Worm (Caenorhabditis elegans): ENCODE measurements around the gene try-3.

Gene try-3

ce11 chrIV:6522305-6522917 lies 34.5 kb upstream of the try-3 start, which contains the start of gene ddi-1:
Gene ddi-1, plus strand, starts transcription at chrIV:6522867.
- TF ChIP-seq ceh-2 (tag; optimal IDR thresholded peaks at IDR 0.05), result no peak
- TF ChIP-seq eyg-1 (tag; optimal IDR thresholded peaks at IDR 0.05), result no peak
- TF ChIP-seq pax-1 (tag; optimal IDR thresholded peaks at IDR 0.05), result no peak
- no peak for TF ChIP-seq dve-1 (tag; optimal IDR thresholded peaks at IDR 0.05)
- no peak for TF ChIP-seq ceh-22 (tag; optimal IDR thresholded peaks at IDR 0.05)
- no peak for TF ChIP-seq C08G9.2 (tag; optimal IDR thresholded peaks at IDR 0.05)
- no peak for TF ChIP-seq K02D7.2 (tag; optimal IDR thresholded peaks at IDR 0.05)
- no peak for TF ChIP-seq tbx-2 (tag; optimal IDR thresholded peaks at IDR 0.05)
- no peak for TF ChIP-seq elt-4 (tag; optimal IDR thresholded peaks at IDR 0.05)
- no peak for TF ChIP-seq Y22D7AL.16 (tag; optimal IDR thresholded peaks at IDR 0.05)
- TF ChIP-seq nhr-11 (tag; optimal IDR thresholded peaks at IDR 0.05), result no peak
- no peak for TF ChIP-seq lin-11 (tag; optimal IDR thresholded peaks at IDR 0.05)
- TF ChIP-seq ceh-6 (GFP tag; optimal IDR thresholded peaks at IDR 0.05), result no peak
- no peak for TF ChIP-seq odd-2 (tag; optimal IDR thresholded peaks at IDR 0.05)
- no peak for TF ChIP-seq ztf-16 (tag; optimal IDR thresholded peaks at IDR 0.05)
- TF ChIP-seq ceh-45 (GFP tag; IDR thresholded peaks at IDR 0.05), result no peak
- no peak for TF ChIP-seq pag-3 (tag; optimal IDR thresholded peaks at IDR 0.05; ENCODE audit: borderline replicate concordance)
- no peak for TF ChIP-seq sdc-2 (tag; optimal IDR thresholded peaks at IDR 0.05)
- TF ChIP-seq elt-2 (tag; optimal IDR thresholded peaks at IDR 0.05), result no peak

DNA sequence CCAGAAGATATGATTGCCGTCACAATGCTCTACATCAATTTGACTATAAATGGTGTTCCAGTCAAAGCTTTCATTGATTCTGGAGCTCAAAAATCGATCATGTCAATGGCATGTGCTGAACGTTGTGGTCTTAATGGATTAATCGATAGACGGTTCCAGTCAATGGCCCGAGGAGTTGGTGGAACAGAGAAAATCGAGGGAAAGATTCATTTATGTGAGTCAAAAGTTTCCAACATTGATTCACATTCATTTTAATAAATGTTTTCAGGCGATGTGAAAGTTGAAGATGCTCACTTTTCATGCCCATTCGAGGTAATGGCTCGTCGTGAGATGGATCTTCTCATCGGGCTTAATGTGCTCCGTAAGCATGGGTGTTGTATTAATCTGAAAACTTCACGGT lies 33.2 kb upstream of the try-3 start:
- TF ChIP-seq ceh-30 (tag; optimal IDR thresholded peaks at IDR 0.05) (no peak), ttx-3 (tag; optimal IDR thresholded peaks at IDR 0.05) (no peak), mec-3 (tag; optimal IDR thresholded peaks at IDR 0.05; ENCODE audit: borderline replicate concordance) (no peak)

DNA sequence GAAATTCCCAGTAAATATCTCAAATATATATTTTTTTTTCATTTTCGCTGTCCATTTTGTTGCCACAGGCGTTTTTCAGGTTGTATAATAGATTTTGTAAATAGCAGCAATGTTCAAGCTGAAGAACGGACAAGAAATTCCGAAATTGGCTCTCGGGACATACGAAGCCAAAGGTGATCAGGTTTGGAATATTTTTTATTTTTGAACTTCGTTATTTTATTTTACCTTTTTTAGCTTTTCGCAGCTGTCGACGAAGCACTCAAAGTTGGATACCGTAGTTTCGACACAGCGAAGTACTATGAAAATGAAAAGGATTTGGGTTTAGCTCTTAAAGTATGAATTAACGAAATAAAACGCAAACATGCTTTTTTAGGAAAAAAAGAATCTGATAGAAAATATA lies 32.4 kb upstream of the try-3 start, which contains the start of gene C01G5.5:
Gene C01G5.5 (plus strand): TSS at position 80 of the 400 bp plus-strand sequence.
- TF ChIP-seq odd-2 (tag; optimal IDR thresholded peaks at IDR 0.05), result no peak
- no peak for TF ChIP-seq lin-11 (tag; optimal IDR thresholded peaks at IDR 0.05)
- TF ChIP-seq ceh-45 (GFP tag; IDR thresholded peaks at IDR 0.05), result no peak
- no peak for TF ChIP-seq pros-1 (tag; optimal IDR thresholded peaks at IDR 0.05)
- no peak for TF ChIP-seq dve-1 (tag; optimal IDR thresholded peaks at IDR 0.05)
- no peak for TF ChIP-seq rnt-1 (tag; optimal IDR thresholded peaks at IDR 0.05)
- TF ChIP-seq ceh-48 (tag; optimal IDR thresholded peaks at IDR 0.05), result no peak
- no peak for TF ChIP-seq pha-2 (tag; optimal IDR thresholded peaks at IDR 0.05)
- TF ChIP-seq sox-2 (GFP tag; IDR thresholded peaks at IDR 0.05), result no peak
- no peak for TF ChIP-seq lim-6 (tag; optimal IDR thresholded peaks at IDR 0.05)
- no peak for TF ChIP-seq ceh-6 (GFP tag; optimal IDR thresholded peaks at IDR 0.05)
- TF ChIP-seq ref-2 (tag; optimal IDR thresholded peaks at IDR 0.05), result no peak
- TF ChIP-seq hlh-30 (tag; optimal IDR thresholded peaks at IDR 0.05; ENCODE audit: insufficient read depth), result no peak
- no peak for TF ChIP-seq pax-1 (tag; optimal IDR thresholded peaks at IDR 0.05)
- no peak for TF ChIP-seq ttx-3 (tag; optimal IDR thresholded peaks at IDR 0.05)
- TF ChIP-seq tbx-2 (tag; optimal IDR thresholded peaks at IDR 0.05), result no peak
- TF ChIP-seq unc-86 (tag; optimal IDR thresholded peaks at IDR 0.05), result no peak
- TF ChIP-seq ceh-18 (tag; optimal IDR thresholded peaks at IDR 0.05), result no peak

ce11 chrIV:6526522-6526921 lies 30.4 kb upstream of the try-3 start:
- no peak for TF ChIP-seq tbx-2 (tag; optimal IDR thresholded peaks at IDR 0.05)
- TF ChIP-seq pha-2 (tag; optimal IDR thresholded peaks at IDR 0.05), result no peak
- TF ChIP-seq hlh-30 (tag; optimal IDR thresholded peaks at IDR 0.05; ENCODE audit: insufficient read depth), result no peak
- TF ChIP-seq fax-1 (tag; optimal IDR thresholded peaks at IDR 0.05), result no peak
- no peak for TF ChIP-seq lim-6 (tag; optimal IDR thresholded peaks at IDR 0.05)
- no peak for TF ChIP-seq sox-2 (GFP tag; IDR thresholded peaks at IDR 0.05)
- no peak for TF ChIP-seq ceh-19 (GFP tag; optimal IDR thresholded peaks at IDR 0.05)
- TF ChIP-seq pqm-1 (tag; optimal IDR thresholded peaks at IDR 0.05), result no peak
- no peak for TF ChIP-seq ref-2 (tag; optimal IDR thresholded peaks at IDR 0.05)
- TF ChIP-seq ceh-14 (tag; optimal IDR thresholded peaks at IDR 0.05), result no peak
- TF ChIP-seq C08G9.2 (tag; optimal IDR thresholded peaks at IDR 0.05), result no peak
- TF ChIP-seq K02D7.2 (tag; optimal IDR thresholded peaks at IDR 0.05), result no peak
- TF ChIP-seq nfya-1 (tag; optimal IDR thresholded peaks at IDR 0.05), result no peak
- no peak for TF ChIP-seq C38D4.7 (GFP tag; optimal IDR thresholded peaks at IDR 0.05)
- no peak for TF ChIP-seq zip-5 (tag; optimal IDR thresholded peaks at IDR 0.05)
- no peak for TF ChIP-seq rnt-1 (tag; optimal IDR thresholded peaks at IDR 0.05)
- no peak for TF ChIP-seq ceh-2 (tag; optimal IDR thresholded peaks at IDR 0.05)

Data from whole organism, late embryonic.